Fruit fly (Drosophila melanogaster): ENCODE results near the gene emei.
A peak's percentile ranks its signal among the peaks of the same experiment; 100 is the strongest.

The emei gene

dm6 chr3L:11064689-11065088 is 44.8 kb upstream of the emei start, which contains the start of the genes CG32075, CG45101 and SuUR (continued):
- TF ChIP-seq CG6254 (GFP tag; optimal IDR thresholded peaks at IDR 0.05), result peak; percentile 54
- TF ChIP-seq NK7.1 (GFP tag; optimal IDR thresholded peaks at IDR 0.05), result peak; percentile 70
- TF ChIP-seq dan (GFP tag; IDR thresholded peaks at IDR 0.05), result peak; percentile 55; the same call in 1 of the 2 replicates
- TF ChIP-seq CG31365 (tag; optimal IDR thresholded peaks at IDR 0.05), result no peak
- peak; percentile 81 for TF ChIP-seq CG4730 (GFP tag; IDR thresholded peaks at IDR 0.05)
- TF ChIP-seq Hr51 (GFP tag; optimal IDR thresholded peaks at IDR 0.05), result peak; percentile 83 to 93
- no peak for TF ChIP-seq ato (GFP tag; IDR thresholded peaks at IDR 0.05; ENCODE audit: partially characterized antibody)
- peak in 1 of 2 experiments; percentile 32 for TF ChIP-seq eve (GFP tag; optimal IDR thresholded peaks at IDR 0.05)
- TF ChIP-seq ap (GFP tag; IDR thresholded peaks at IDR 0.05), result peak; percentile 83
- TF ChIP-seq Ssrp (tag; optimal IDR thresholded peaks at IDR 0.05), result peak; percentile 88
- peak; percentile 92 for TF ChIP-seq bab2 (GFP tag; optimal IDR thresholded peaks at IDR 0.05)
- TF ChIP-seq nmo (GFP tag; optimal IDR thresholded peaks at IDR 0.05), result peak; percentile 90
- peak; percentile 87 for TF ChIP-seq Bteb2 (GFP tag; optimal IDR thresholded peaks at IDR 0.05)
- TF ChIP-seq grn (GFP tag; optimal IDR thresholded peaks at IDR 0.05), result peak; percentile 24
- TF ChIP-seq CG4820 (GFP tag; optimal IDR thresholded peaks at IDR 0.05), result peak; percentile 78
- peak; percentile 34 for TF ChIP-seq Hey (tag; optimal IDR thresholded peaks at IDR 0.05)
- peak; percentile 18 for TF ChIP-seq en (GFP tag; optimal IDR thresholded peaks at IDR 0.05)
- TF ChIP-seq crp (GFP tag; optimal IDR thresholded peaks at IDR 0.05), result peak; percentile 97 to 99
- peak; percentile 93 for TF ChIP-seq CG13775 (GFP tag; optimal IDR thresholded peaks at IDR 0.05)
- TF ChIP-seq Nf-YB (GFP tag; optimal IDR thresholded peaks at IDR 0.05), result peak; percentile 53
- TF ChIP-seq Fer2 (tag; optimal IDR thresholded peaks at IDR 0.05), result peak; percentile 79
- peak; percentile 88 for TF ChIP-seq CG32772 (GFP tag; IDR thresholded peaks at IDR 0.05)
- peak; percentile 57 for TF ChIP-seq CG15073 (GFP tag; optimal IDR thresholded peaks at IDR 0.05)
- peak; percentile 78 for TF ChIP-seq CG18619 (GFP tag; optimal IDR thresholded peaks at IDR 0.05)
- TF ChIP-seq CG15696 (tag; optimal IDR thresholded peaks at IDR 0.05), result peak; percentile 84
- peak; percentile 91 to 92 for TF ChIP-seq dpn (GFP tag; optimal IDR thresholded peaks at IDR 0.05)
- TF ChIP-seq CG11560 (tag; IDR thresholded peaks at IDR 0.05), result peak; percentile 61; the same call in 1 of the 3 replicates
- peak; percentile 84 for TF ChIP-seq CG16863 (GFP tag; optimal IDR thresholded peaks at IDR 0.05)
- TF ChIP-seq CG10431 (GFP tag; optimal IDR thresholded peaks at IDR 0.05), result peak; percentile 48
- TF ChIP-seq CG9817 (tag; optimal IDR thresholded peaks at IDR 0.05), result peak; percentile 88
- peak; percentile 89 for TF ChIP-seq Atf3 (GFP tag; optimal IDR thresholded peaks at IDR 0.05)
- peak; percentile 81 for TF ChIP-seq CG18262 (tag; optimal IDR thresholded peaks at IDR 0.05)
- TF ChIP-seq CG14667 (GFP tag; IDR thresholded peaks at IDR 0.05), result peak; percentile 81
- no peak for TF ChIP-seq kni (GFP tag; optimal IDR thresholded peaks at IDR 0.05)
- TF ChIP-seq Adf1 (GFP tag; IDR thresholded peaks at IDR 0.05), result peak; percentile 66
- peak; percentile 84 for TF ChIP-seq CG4854 (GFP tag; optimal IDR thresholded peaks at IDR 0.05)
- TF ChIP-seq rib (GFP tag; IDR thresholded peaks at IDR 0.05), result peak; percentile 74
- TF ChIP-seq Dref (GFP tag; IDR thresholded peaks at IDR 0.05), result no peak
- peak; percentile 75 for TF ChIP-seq Myb (GFP tag; optimal IDR thresholded peaks at IDR 0.05)
- TF ChIP-seq CG12219 (GFP tag; optimal IDR thresholded peaks at IDR 0.05), result peak; percentile 57
- TF ChIP-seq Usf (GFP tag; optimal IDR thresholded peaks at IDR 0.05), result peak; percentile 73
- peak; percentile 87 for TF ChIP-seq az2 (GFP tag; optimal IDR thresholded peaks at IDR 0.05)
- peak; percentile 78 for TF ChIP-seq E2f2 (GFP tag; IDR thresholded peaks at IDR 0.05)
- TF ChIP-seq disco-r (GFP tag; optimal IDR thresholded peaks at IDR 0.05), result peak; percentile 51
- peak; percentile 78 for TF ChIP-seq HLH3B (GFP tag; IDR thresholded peaks at IDR 0.05)
- peak; percentile 84 for TF ChIP-seq dm (GFP tag; optimal IDR thresholded peaks at IDR 0.05)
- peak; percentile 87 for TF ChIP-seq CG17361 (GFP tag; IDR thresholded peaks at IDR 0.05)
- peak; percentile 88 for TF ChIP-seq CG17829 (tag; optimal IDR thresholded peaks at IDR 0.05)
- TF ChIP-seq CG6175 (GFP tag; IDR thresholded peaks at IDR 0.05), result peak; percentile 66; the same call in 1 of the 3 replicates
- TF ChIP-seq CG2875 (GFP tag; optimal IDR thresholded peaks at IDR 0.05), result peak; percentile 39
- TF ChIP-seq CG10274 (GFP tag; optimal IDR thresholded peaks at IDR 0.05), result peak; percentile 37
